Fruit fly (Drosophila melanogaster) whole organism, embryonic: ENCODE measurements around the gene CG9302.

Experiments used
- Adf1 ChIP-seq: fragments of 200-800 bp; sonication (Bioruptor generic); IDR thresholded peaks from 2 replicates; pipeline ENCODE4 v1.3.6; 2022; ENCODE audit warnings: missing biosample characterization, missing genetic modification characterization
- Atf-2 ChIP-seq: fragments of 200-800 bp; sonication (Bioruptor generic); optimal IDR thresholded peaks from 2 replicates; lab custom pipeline; 2016; ENCODE audit warnings: missing biosample characterization, missing genetic modification characterization
- Awh ChIP-seq: fragments of 200-800 bp; sonication (Bioruptor generic); IDR thresholded peaks from 2 replicates; pipeline ENCODE4, ENCODE4 v1.3.6; 2022; ENCODE audit warnings: missing biosample characterization, missing genetic modification characterization
- B-H2 ChIP-seq: fragments of 200-800 bp; sonication (Bioruptor generic); optimal IDR thresholded peaks from 2 replicates; lab custom pipeline; 2018; ENCODE audit warnings: missing biosample characterization, mild to moderate bottlenecking, missing genetic modification characterization
- CG10274 ChIP-seq: fragments of 200-800 bp; sonication (Bioruptor generic); optimal IDR thresholded peaks from 3 replicates; lab custom pipeline; 2017; ENCODE audit warnings: missing biosample characterization, mild to moderate bottlenecking, missing genetic modification characterization
- CG10565 ChIP-seq: fragments of 200-800 bp; sonication (Bioruptor generic); optimal IDR thresholded peaks from 3 replicates; lab custom pipeline; 2016; ENCODE audit warnings: missing biosample characterization, mild to moderate bottlenecking, missing genetic modification characterization
- CG11504 ChIP-seq: fragments of 200-800 bp; sonication (Bioruptor generic); optimal IDR thresholded peaks from 3 replicates; lab custom pipeline; 2019; ENCODE audit warnings: missing biosample characterization, mild to moderate bottlenecking, missing genetic modification characterization, moderate library complexity
- CG13296 ChIP-seq: fragments of 200-800 bp; sonication (Bioruptor generic); optimal IDR thresholded peaks from 3 replicates; lab custom pipeline; 2018; ENCODE audit warnings: missing biosample characterization, mild to moderate bottlenecking, missing genetic modification characterization
- CG16779 ChIP-seq: fragments of 200-800 bp; sonication (Bioruptor generic); IDR thresholded peaks from 2 replicates; pipeline ENCODE4 v1.3.6; 2022; ENCODE audit warnings: missing biosample characterization, missing genetic modification characterization
- CG16863 ChIP-seq: fragments of 200-800 bp; sonication (Bioruptor generic); optimal IDR thresholded peaks from 3 replicates; lab custom pipeline; 2016; ENCODE audit warnings: missing biosample characterization, missing genetic modification characterization
- CG17912 ChIP-seq: fragments of 200-800 bp; sonication (Bioruptor generic); optimal IDR thresholded peaks from 2 replicates; lab custom pipeline; 2018; ENCODE audit warnings: missing biosample characterization, mild to moderate bottlenecking, missing genetic modification characterization
- CG2202 ChIP-seq: fragments of 200-800 bp; sonication (Bioruptor generic); optimal IDR thresholded peaks from 2 replicates; lab custom pipeline; 2018; ENCODE audit warnings: missing biosample characterization, mild to moderate bottlenecking, missing genetic modification characterization
- CG30431 ChIP-seq: fragments of 200-800 bp; sonication (Bioruptor generic); optimal IDR thresholded peaks from 2 replicates; lab custom pipeline; 2017; ENCODE audit warnings: missing biosample characterization, missing genetic modification characterization
- CG3065 ChIP-seq: fragments of 200-800 bp; sonication (Bioruptor generic); optimal IDR thresholded peaks from 2 replicates; lab custom pipeline; 2016; ENCODE audit warnings: missing biosample characterization, missing genetic modification characterization
- CG34422 ChIP-seq: fragments of 200-800 bp; sonication (Bioruptor generic); IDR thresholded peaks from 3 replicates; pipeline ENCODE4 v1.3.6; 2022; ENCODE audit warnings: missing biosample characterization, missing genetic modification characterization
- CG5245 ChIP-seq: fragments of 200-800 bp; sonication (Bioruptor generic); optimal IDR thresholded peaks from 3 replicates; lab custom pipeline; 2016; ENCODE audit warnings: missing biosample characterization, missing genetic modification characterization
- CG8281 ChIP-seq: fragments of 200-800 bp; sonication (Bioruptor generic); optimal IDR thresholded peaks from 2 replicates; lab custom pipeline; 2018; ENCODE audit warnings: missing biosample characterization, mild to moderate bottlenecking, missing genetic modification characterization, moderate library complexity
- CG8478 ChIP-seq: fragments of >200 bp; optimal IDR thresholded peaks from 2 replicates; lab custom pipeline; 2018
- CG9932 ChIP-seq: fragments of 200-800 bp; sonication (Bioruptor generic); IDR thresholded peaks from 2 replicates; pipeline ENCODE4 v1.3.6; 2022; ENCODE audit warnings: missing biosample characterization, missing genetic modification characterization
- CTCF ChIP-seq: fragments of 200-800 bp; sonication (Bioruptor generic); optimal IDR thresholded peaks from 2 replicates; lab custom pipeline; 2017; ENCODE audit warnings: missing biosample characterization, mild to moderate bottlenecking, missing genetic modification characterization, moderate library complexity
- Deaf1 ChIP-seq: fragments of 200-800 bp; optimal IDR thresholded peaks from 3 replicates; lab custom pipeline; 2019; ENCODE audit warnings: missing biosample characterization, mild to moderate bottlenecking, missing genetic modification characterization, moderate library complexity
- Doc3 ChIP-seq: fragments of 200-800 bp; sonication (Bioruptor generic); IDR thresholded peaks from 3 replicates; pipeline ENCODE4 v1.3.6; 2022; ENCODE audit warnings: missing biosample characterization, missing genetic modification characterization; ENCODE audit not compliant: partially characterized antibody
- Dp ChIP-seq: fragments of 200-800 bp; sonication (Bioruptor generic); optimal IDR thresholded peaks from 2 replicates; lab custom pipeline; 2018; ENCODE audit warnings: missing biosample characterization, mild to moderate bottlenecking, missing genetic modification characterization, moderate library complexity
- Gug ChIP-seq: fragments of 200-800 bp; sonication (Bioruptor generic); IDR thresholded peaks from 4 replicates; pipeline ENCODE4 v1.3.6; 2022; ENCODE audit warnings: missing biosample characterization, missing genetic modification characterization
- HLH3B ChIP-seq: fragments of 200-800 bp; sonication (Bioruptor generic); IDR thresholded peaks from 2 replicates; pipeline ENCODE4 v1.3.6; 2022; ENCODE audit warnings: missing biosample characterization, missing genetic modification characterization
- Hmr ChIP-seq: fragments of 200-800 bp; sonication (Bioruptor generic); optimal IDR thresholded peaks from 3 replicates; lab custom pipeline; 2017; ENCODE audit warnings: mild to moderate bottlenecking, missing biosample characterization, missing genetic modification reagents, missing genetic modification characterization
- Hr3 ChIP-seq: fragments of 200-800 bp; sonication (Bioruptor generic); optimal IDR thresholded peaks from 3 replicates; lab custom pipeline; 2016; ENCODE audit warnings: missing biosample characterization, missing genetic modification characterization
- Optix ChIP-seq: fragments of 200-800 bp; sonication (Bioruptor generic); IDR thresholded peaks from 3 replicates; pipeline ENCODE4 v1.3.6; 2022; ENCODE audit warnings: missing biosample characterization, missing genetic modification characterization
- Stat92E ChIP-seq, 3 experiments: fragments of >200 bp in 2 of 3; fragments of 200-800 bp in 1 of 3; sonication (Bioruptor generic) in 1 of 3; optimal IDR thresholded peaks; 2 replicates each; lab custom pipeline; 2017 to 2019; ENCODE audit warnings: missing biosample characterization in 3 of 3, missing genetic modification characterization in 3 of 3, mild to moderate bottlenecking in 1 of 3, moderate library complexity in 1 of 3
- aop ChIP-seq: fragments of 200-800 bp; sonication (Bioruptor generic); IDR thresholded peaks from 2 replicates; pipeline ENCODE4 v1.3.6; 2022; ENCODE audit warnings: missing biosample characterization, missing genetic modification characterization
- bbx ChIP-seq: fragments of 200-800 bp; sonication (Bioruptor generic); IDR thresholded peaks from 2 replicates; pipeline ENCODE4 v1.3.6; 2022; ENCODE audit warnings: missing biosample characterization, missing genetic modification characterization; ENCODE audit not compliant: partially characterized antibody
- bigmax ChIP-seq: fragments of 200-800 bp; sonication (Bioruptor generic); optimal IDR thresholded peaks from 2 replicates; lab custom pipeline; 2018; ENCODE audit warnings: missing biosample characterization, mild to moderate bottlenecking, missing genetic modification characterization
- cato ChIP-seq: fragments of 200-800 bp; sonication (Bioruptor generic); optimal IDR thresholded peaks from 2 replicates; lab custom pipeline; 2016; ENCODE audit warnings: missing biosample characterization, missing genetic modification characterization, borderline replicate concordance
- chm ChIP-seq: fragments of 200-800 bp; sonication (Bioruptor generic); IDR thresholded peaks from 2 replicates; pipeline ENCODE4 v1.3.6; 2022; ENCODE audit warnings: missing biosample characterization, missing genetic modification characterization
- crc ChIP-seq: fragments of 200-800 bp; sonication (Bioruptor generic); optimal IDR thresholded peaks from 2 replicates; lab custom pipeline; 2016; ENCODE audit warnings: missing biosample characterization, missing genetic modification characterization
- fd64A ChIP-seq: fragments of 200-800 bp; sonication (Bioruptor generic); optimal IDR thresholded peaks from 3 replicates; lab custom pipeline; 2018; ENCODE audit warnings: missing biosample characterization, mild to moderate bottlenecking, missing genetic modification characterization
- gem ChIP-seq: fragments of 200-800 bp; sonication (Bioruptor generic); optimal IDR thresholded peaks from 2 replicates; lab custom pipeline; 2019; ENCODE audit warnings: missing biosample characterization, mild to moderate bottlenecking, missing genetic modification characterization, moderate library complexity
- hbn ChIP-seq: fragments of 200-800 bp; sonication (Bioruptor generic); IDR thresholded peaks from 2 replicates; pipeline ENCODE4 v1.3.6; 2022; ENCODE audit warnings: missing biosample characterization, missing genetic modification characterization; ENCODE audit not compliant: partially characterized antibody
- lab ChIP-seq: fragments of 200-800 bp; sonication (Bioruptor generic); optimal IDR thresholded peaks from 3 replicates; lab custom pipeline; 2017; ENCODE audit warnings: missing biosample characterization, missing genetic modification characterization, mild to moderate bottlenecking, moderate library complexity, missing genetic modification reagents
- nau ChIP-seq: fragments of 200-800 bp; sonication (Bioruptor generic); optimal IDR thresholded peaks from 3 replicates; lab custom pipeline; 2017; ENCODE audit warnings: missing biosample characterization, mild to moderate bottlenecking, missing genetic modification characterization, missing genetic modification reagents
- oc ChIP-seq: fragments of 200-800 bp; sonication (Bioruptor generic); optimal IDR thresholded peaks from 2 replicates; lab custom pipeline; 2018; ENCODE audit warnings: missing biosample characterization, mild to moderate bottlenecking, missing genetic modification characterization, moderate library complexity
- org-1 ChIP-seq: fragments of 200-800 bp; sonication (Bioruptor generic); optimal IDR thresholded peaks from 2 replicates; lab custom pipeline; 2017; ENCODE audit warnings: missing biosample characterization, missing genetic modification characterization
- otp ChIP-seq: fragments of 200-800 bp; sonication (Bioruptor generic); IDR thresholded peaks from 3 replicates; pipeline ENCODE4, ENCODE4 v1.3.6; 2022; ENCODE audit warnings: missing biosample characterization, missing genetic modification characterization
- sug ChIP-seq: fragments of 200-800 bp; optimal IDR thresholded peaks from 2 replicates; lab custom pipeline; 2019; ENCODE audit warnings: missing biosample characterization, mild to moderate bottlenecking, missing genetic modification characterization, moderate library complexity
- tna ChIP-seq: fragments of 200-800 bp; sonication (Bioruptor generic); IDR thresholded peaks from 2 replicates; pipeline ENCODE4 v1.3.6; 2022; ENCODE audit warnings: missing biosample characterization, missing genetic modification characterization; ENCODE audit not compliant: partially characterized antibody
- trh ChIP-seq: fragments of 200-800 bp; sonication (Bioruptor generic); optimal IDR thresholded peaks from 2 replicates; lab custom pipeline; 2016; ENCODE audit warnings: missing biosample characterization, missing genetic modification characterization
- yki ChIP-seq: fragments of >200 bp; optimal IDR thresholded peaks from 3 replicates; lab custom pipeline; 2018
- zen ChIP-seq: fragments of 200-800 bp; sonication (Bioruptor generic); optimal IDR thresholded peaks from 3 replicates; lab custom pipeline; 2018; ENCODE audit warnings: missing biosample characterization, mild to moderate bottlenecking, missing genetic modification characterization, moderate library complexity
- zfh1 ChIP-seq: fragments of 200-800 bp; sonication (Bioruptor generic); IDR thresholded peaks from 3 replicates; pipeline ENCODE4 v1.3.6; 2022; ENCODE audit warnings: missing biosample characterization, missing genetic modification characterization
- zfh2 ChIP-seq: fragments of 200-800 bp; sonication (Bioruptor generic); optimal IDR thresholded peaks from 2 replicates; lab custom pipeline; 2016; ENCODE audit warnings: missing biosample characterization, missing genetic modification characterization

The CG9302 gene

DNA sequence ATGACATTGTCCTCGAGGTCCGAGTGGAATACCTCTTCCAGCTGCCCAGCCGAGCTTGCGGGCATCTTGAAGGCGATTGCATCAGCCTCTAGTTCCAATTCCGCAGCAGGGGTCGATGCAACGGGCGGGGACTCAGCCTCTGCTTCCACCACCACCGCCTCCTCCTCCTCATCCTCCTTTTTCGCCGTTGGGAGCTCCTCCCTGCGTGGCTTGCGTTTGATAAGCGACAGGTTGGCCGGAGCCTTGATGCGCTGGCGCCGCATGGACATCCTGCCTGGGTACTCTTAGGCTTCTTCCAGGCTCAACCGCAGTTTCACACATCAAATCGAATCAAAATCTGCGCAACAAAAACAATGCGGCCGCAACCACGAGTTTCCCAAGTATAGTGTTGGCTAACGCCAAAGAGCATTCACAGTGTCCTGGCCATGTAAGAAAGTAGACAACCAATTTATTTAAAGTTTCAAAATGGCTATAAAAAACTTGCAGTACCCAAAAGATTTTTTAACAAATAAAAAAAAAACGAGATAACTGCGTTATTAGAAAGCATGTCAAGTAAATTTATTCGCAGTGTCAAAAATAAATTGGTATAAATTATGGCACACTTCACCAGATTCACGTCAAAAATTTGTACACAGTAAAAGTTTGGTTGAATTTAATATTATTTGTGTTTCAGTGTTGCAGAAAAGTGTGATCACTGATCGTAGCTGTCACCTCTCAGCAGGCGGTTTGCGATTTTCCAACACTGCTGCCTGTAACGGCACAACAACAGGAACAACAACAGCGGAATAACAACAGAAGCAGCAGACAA, 4.7 kb downstream of the CG9302 start, which contains the start of the genes Bdp1 and CG6565 (continued):
- TF ChIP-seq CG16779 (GFP tag; lab: Robert Waterston, UW) (peak; percentile 65; the same call in 1 of the 2 replicates), CG3065 (peak; percentile 96), aop (GFP tag; lab: Robert Waterston, UW) (no peak), Adf1 (GFP tag; lab: Robert Waterston, UW) (peak; percentile 82), zfh2 (GFP tag; lab: Kevin White, UChicago) (peak; percentile 99), CG8478 (lab: Kevin White, UChicago) (no peak), trh (peak; percentile 96), hbn (GFP tag; lab: Robert Waterston, UW) (no peak), zfh1 (GFP tag; lab: Robert Waterston, UW) (peak; percentile 94), CG34422 (GFP tag; lab: Robert Waterston, UW) (peak; percentile 96), bbx (GFP tag; lab: Robert Waterston, UW) (no peak; the same call in 1 of the 2 replicates), CG30431 (peak; percentile 98), tna (no peak), CG9932 (GFP tag; lab: Robert Waterston, UW) (peak; percentile 98), B-H2 (GFP tag; lab: Kevin White, UChicago) (peak; percentile 95), Hr3 (GFP tag; lab: Kevin White, UChicago) (peak; percentile 99), CTCF (GFP tag; lab: Kevin White, UChicago) (peak; percentile 50), lab (GFP tag; lab: Kevin White, UChicago) (peak; percentile 97), otp (GFP tag; lab: Robert Waterston, UW) (peak; percentile 80), Optix (peak; percentile 89), Dp (GFP tag; lab: Kevin White, UChicago) (peak; percentile 25), Deaf1 (tag; lab: Kevin White, UChicago) (peak; percentile 73), CG13296 (GFP tag; lab: Kevin White, UChicago) (peak; percentile 95), gem (tag; lab: Kevin White, UChicago) (peak; percentile 98), CG16863 (peak; percentile 98), chm (GFP tag; lab: Robert Waterston, UW) (peak; percentile 91), HLH3B (GFP tag; lab: Robert Waterston, UW) (peak; percentile 92), Awh (GFP tag; lab: Robert Waterston, UW) (peak; percentile 84), CG10565 (GFP tag; lab: Kevin White, UChicago) (peak; percentile 94), Gug (peak; percentile 98), nau (no peak), CG10274 (peak; percentile 88), CG11504 (tag; lab: Kevin White, UChicago) (peak; percentile 95), CG8281 (peak; percentile 86), sug (tag; lab: Kevin White, UChicago) (peak; percentile 95), bigmax (GFP tag; lab: Kevin White, UChicago) (peak; percentile 19), cato (GFP tag; lab: Kevin White, UChicago) (peak; percentile 98), CG5245 (peak; percentile 97), oc (tag; lab: Kevin White, UChicago) (peak; percentile 86), zen (tag; lab: Kevin White, UChicago) (peak; percentile 96), Doc3 (no peak), yki (lab: Kevin White, UChicago) (no peak), org-1 (GFP tag; lab: Kevin White, UChicago) (peak; percentile 96), CG2202 (tag; lab: Kevin White, UChicago) (peak; percentile 90), fd64A (GFP tag; lab: Kevin White, UChicago) (peak; percentile 70), Stat92E (GFP tag; optimal IDR thresholded peaks at IDR 0.05; lab: Kevin White, UChicago) (peak in 1 of 3 experiments; percentile 55), Atf-2 (peak; percentile 99), Hmr (GFP tag; lab: Kevin White, UChicago) (peak; percentile 97), CG17912 (GFP tag; lab: Kevin White, UChicago) (peak; percentile 58), crc (GFP tag; lab: Kevin White, UChicago) (peak; percentile 95)
